Fruit fly (Drosophila melanogaster) whole organism, embryonic: ENCODE measurements around the gene CG8119.

ENCODE experiments used
- Antp ChIP-seq: fragments of 200-800 bp; sonication (Bioruptor generic); optimal IDR thresholded peaks from 3 replicates; lab custom pipeline; 2016; ENCODE audit warnings: missing biosample characterization, missing genetic modification characterization
- CG10267 ChIP-seq: fragments of 200-800 bp; sonication (Bioruptor generic); optimal IDR thresholded peaks from 2 replicates; lab custom pipeline; 2018; ENCODE audit warnings: missing biosample characterization, mild to moderate bottlenecking, missing genetic modification characterization, moderate library complexity
- CG11093 ChIP-seq: fragments of 200-800 bp; sonication (Bioruptor generic); IDR thresholded peaks from 3 replicates; pipeline ENCODE4 v1.3.6; 2022; ENCODE audit warnings: missing biosample characterization, missing genetic modification characterization
- CG11723 ChIP-seq: fragments of 200-800 bp; sonication (Bioruptor generic); optimal IDR thresholded peaks from 2 replicates; lab custom pipeline; 2017; ENCODE audit warnings: missing biosample characterization, mild to moderate bottlenecking, missing genetic modification characterization
- CG13287 ChIP-seq: fragments of 200-800 bp; sonication (Bioruptor generic); IDR thresholded peaks from 2 replicates; pipeline ENCODE4 v1.3.6; 2022; ENCODE audit warnings: missing biosample characterization, missing genetic modification characterization; ENCODE audit not compliant: partially characterized antibody
- CG13624 ChIP-seq: fragments of 200-800 bp; sonication (Bioruptor generic); optimal IDR thresholded peaks from 2 replicates; lab custom pipeline; 2016; ENCODE audit warnings: missing biosample characterization, missing genetic modification characterization
- CG15601 ChIP-seq: fragments of 200-800 bp; sonication (Bioruptor generic); optimal IDR thresholded peaks from 3 replicates; lab custom pipeline; 2019; ENCODE audit warnings: missing biosample characterization, mild to moderate bottlenecking, missing genetic modification characterization, moderate library complexity
- CG1603 ChIP-seq: fragments of 200-800 bp; sonication (Bioruptor generic); optimal IDR thresholded peaks from 2 replicates; lab custom pipeline; 2019; ENCODE audit warnings: missing biosample characterization, mild to moderate bottlenecking, missing genetic modification characterization, moderate library complexity
- CG18476 ChIP-seq: fragments of 200-800 bp; sonication (Bioruptor generic); optimal IDR thresholded peaks from 2 replicates; lab custom pipeline; 2016; ENCODE audit warnings: missing biosample characterization, mild to moderate bottlenecking, missing genetic modification characterization
- CG2202 ChIP-seq: fragments of 200-800 bp; sonication (Bioruptor generic); optimal IDR thresholded peaks from 2 replicates; lab custom pipeline; 2018; ENCODE audit warnings: missing biosample characterization, mild to moderate bottlenecking, missing genetic modification characterization
- CG30431 ChIP-seq: fragments of 200-800 bp; sonication (Bioruptor generic); optimal IDR thresholded peaks from 2 replicates; lab custom pipeline; 2017; ENCODE audit warnings: missing biosample characterization, missing genetic modification characterization
- CG31224 ChIP-seq: fragments of 200-800 bp; sonication (Bioruptor generic); IDR thresholded peaks from 2 replicates; pipeline ENCODE4 v1.3.6; 2022; ENCODE audit warnings: missing biosample characterization, missing genetic modification characterization
- CG32532 ChIP-seq: fragments of 200-800 bp; sonication (Bioruptor generic); IDR thresholded peaks from 2 replicates; pipeline ENCODE4 v1.3.6; 2022; ENCODE audit warnings: missing biosample characterization, missing genetic modification characterization
- CG34224 ChIP-seq: fragments of 200-800 bp; sonication (Bioruptor generic); IDR thresholded peaks from 3 replicates; pipeline ENCODE4 v1.3.6; 2022; ENCODE audit warnings: missing biosample characterization, missing genetic modification characterization; ENCODE audit not compliant: partially characterized antibody
- CG43689 ChIP-seq: fragments of 200-800 bp; sonication (Bioruptor generic); IDR thresholded peaks from 2 replicates; pipeline ENCODE4 v1.3.6; 2022; ENCODE audit warnings: missing biosample characterization, missing genetic modification characterization
- CG4424 ChIP-seq: fragments of 200-800 bp; sonication (Bioruptor generic); optimal IDR thresholded peaks from 3 replicates; lab custom pipeline; 2016; ENCODE audit warnings: missing biosample characterization, missing genetic modification characterization
- CG5953 ChIP-seq: fragments of 200-800 bp; sonication (Bioruptor generic); IDR thresholded peaks from 2 replicates; pipeline ENCODE4 v1.3.6; 2022; ENCODE audit warnings: missing biosample characterization, missing genetic modification characterization
- CG6272 ChIP-seq: fragments of 200-800 bp; sonication (Bioruptor generic); IDR thresholded peaks from 2 replicates; pipeline ENCODE4 v1.3.6; 2022; ENCODE audit warnings: missing biosample characterization, missing genetic modification characterization
- CG7928 ChIP-seq: fragments of 200-800 bp; sonication (Bioruptor generic); optimal IDR thresholded peaks from 2 replicates; lab custom pipeline; 2017; ENCODE audit warnings: missing biosample characterization, mild to moderate bottlenecking, missing genetic modification characterization
- CG8290 ChIP-seq, 3 experiments: fragments of 200-800 bp; sonication (Bioruptor generic); optimal IDR thresholded peaks; 2 replicates each; lab custom pipeline; 2016 to 2019; ENCODE audit warnings: missing biosample characterization in 3 of 3, missing genetic modification characterization in 3 of 3, mild to moderate bottlenecking in 2 of 3, moderate library complexity in 1 of 3
- CkIIα-i1 ChIP-seq: fragments of 200-800 bp; sonication (Bioruptor generic); IDR thresholded peaks from 2 replicates; pipeline ENCODE4 v1.3.6; 2022; ENCODE audit warnings: missing biosample characterization, missing genetic modification characterization
- Dll ChIP-seq: fragments of 200-800 bp; sonication (Bioruptor generic); IDR thresholded peaks from 4 replicates; pipeline ENCODE4 v1.3.6; 2022; ENCODE audit warnings: missing biosample characterization, missing genetic modification characterization; ENCODE audit not compliant: partially characterized antibody
- Dref ChIP-seq: fragments of 200-800 bp; sonication (Bioruptor generic); IDR thresholded peaks from 2 replicates; pipeline ENCODE4 v1.3.6; 2022; ENCODE audit warnings: missing biosample characterization, missing genetic modification characterization
- HmgD ChIP-seq: fragments of 200-800 bp; sonication (Bioruptor generic); optimal IDR thresholded peaks from 3 replicates; lab custom pipeline; 2016; ENCODE audit warnings: missing biosample characterization, missing genetic modification characterization
- Hmx ChIP-seq: fragments of 200-800 bp; sonication (Bioruptor generic); optimal IDR thresholded peaks from 2 replicates; lab custom pipeline; 2016; ENCODE audit warnings: missing biosample characterization, missing genetic modification characterization
- Lpt ChIP-seq: fragments of >200 bp; optimal IDR thresholded peaks from 2 replicates; lab custom pipeline; 2018; ENCODE audit warnings: missing biosample characterization, missing genetic modification characterization
- Med ChIP-seq: fragments of 200-800 bp; sonication (Bioruptor generic); peaks from one replicate; lab custom pipeline; 2016; ENCODE audit warnings: missing biosample characterization, missing genetic modification characterization, mild to moderate bottlenecking, inconsistent platforms, moderate library complexity
- NK7.1 ChIP-seq: fragments of 200-800 bp; sonication (Bioruptor generic); optimal IDR thresholded peaks from 3 replicates; lab custom pipeline; 2016; ENCODE audit warnings: missing biosample characterization, missing genetic modification characterization
- TFAM ChIP-seq: fragments of 200-800 bp; sonication (Bioruptor generic); optimal IDR thresholded peaks from 2 replicates; lab custom pipeline; 2017; ENCODE audit warnings: missing biosample characterization, missing genetic modification characterization, inconsistent platforms
- Tbp ChIP-seq: fragments of >200 bp; optimal IDR thresholded peaks from 2 replicates; lab custom pipeline; 2018; ENCODE audit warnings: missing biosample characterization, missing genetic modification characterization
- bab2 ChIP-seq: fragments of 200-800 bp; sonication (Bioruptor generic); optimal IDR thresholded peaks from 2 replicates; lab custom pipeline; 2016; ENCODE audit warnings: missing biosample characterization, missing genetic modification characterization
- chn ChIP-seq: fragments of 200-800 bp; sonication (Bioruptor generic); optimal IDR thresholded peaks from 2 replicates; lab custom pipeline; 2016; ENCODE audit warnings: missing biosample characterization, missing genetic modification characterization
- dan ChIP-seq: fragments of 200-800 bp; sonication (Bioruptor generic); IDR thresholded peaks from 2 replicates; pipeline ENCODE4 v1.3.6; 2022; ENCODE audit warnings: missing biosample characterization, missing genetic modification characterization
- disco-r ChIP-seq: fragments of 200-800 bp; sonication (Bioruptor generic); optimal IDR thresholded peaks from 2 replicates; lab custom pipeline; 2016; ENCODE audit warnings: missing biosample characterization, missing genetic modification characterization
- dmrt11E ChIP-seq: fragments of 200-800 bp; sonication (Bioruptor generic); optimal IDR thresholded peaks from 3 replicates; lab custom pipeline; 2018; ENCODE audit warnings: missing biosample characterization, mild to moderate bottlenecking, missing genetic modification characterization, moderate library complexity
- ems ChIP-seq: fragments of 200-800 bp; sonication (Bioruptor generic); optimal IDR thresholded peaks from 3 replicates; lab custom pipeline; 2016; ENCODE audit warnings: missing biosample characterization, missing genetic modification characterization
- fru ChIP-seq: fragments of >200 bp; optimal IDR thresholded peaks from 2 replicates; lab custom pipeline; 2017
- gcm ChIP-seq: fragments of 200-800 bp; sonication (Bioruptor generic); optimal IDR thresholded peaks from 2 replicates; lab custom pipeline; 2019; ENCODE audit warnings: missing biosample characterization, mild to moderate bottlenecking, missing genetic modification characterization, moderate library complexity
- gsb-n ChIP-seq: fragments of 200-800 bp; sonication (Bioruptor generic); optimal IDR thresholded peaks from 3 replicates; lab custom pipeline; 2018; ENCODE audit warnings: missing biosample characterization, mild to moderate bottlenecking, missing genetic modification characterization
- gt ChIP-seq: fragments of 200-800 bp; sonication (Bioruptor generic); IDR thresholded peaks from 2 replicates; pipeline ENCODE4 v1.3.6; 2022; ENCODE audit warnings: missing biosample characterization, missing genetic modification characterization
- hb ChIP-seq: fragments of 200-800 bp; sonication (Bioruptor generic); IDR thresholded peaks from 3 replicates; pipeline ENCODE4 v1.3.6; 2022; ENCODE audit warnings: missing biosample characterization, missing genetic modification characterization; ENCODE audit not compliant: partially characterized antibody
- odd ChIP-seq: fragments of 200-800 bp; sonication (Bioruptor generic); optimal IDR thresholded peaks from 2 replicates; lab custom pipeline; 2017; ENCODE audit warnings: missing biosample characterization, mild to moderate bottlenecking, missing genetic modification characterization
- org-1 ChIP-seq: fragments of 200-800 bp; sonication (Bioruptor generic); optimal IDR thresholded peaks from 2 replicates; lab custom pipeline; 2017; ENCODE audit warnings: missing biosample characterization, missing genetic modification characterization
- pan ChIP-seq, 4 experiments: fragments of >200 bp in 3 of 4; fragments of 200-800 bp in 1 of 4; sonication (Bioruptor generic) in 1 of 4; optimal IDR thresholded peaks in 3 of 4; IDR thresholded peaks in 1 of 4; 2 replicates each; pipeline versions ENCODE4 v1.3.6 to Lab custom; 2017 to 2022; ENCODE audit warnings: missing biosample characterization in 2 of 4, missing genetic modification characterization in 2 of 4, mixed read lengths in 1 of 4
- pb ChIP-seq: fragments of 200-800 bp; sonication (Bioruptor generic); optimal IDR thresholded peaks from 3 replicates; lab custom pipeline; 2016; ENCODE audit warnings: missing biosample characterization, missing genetic modification characterization
- pum ChIP-seq: fragments of 200-800 bp; sonication (Bioruptor generic); optimal IDR thresholded peaks from 2 replicates; lab custom pipeline; 2016; ENCODE audit warnings: missing biosample characterization, missing genetic modification characterization
- ro ChIP-seq: fragments of 200-800 bp; sonication (Bioruptor generic); IDR thresholded peaks from 2 replicates; pipeline ENCODE4 v1.3.6; 2022; ENCODE audit warnings: missing biosample characterization, missing genetic modification characterization
- sc ChIP-seq, 3 experiments: fragments of >200 bp in 2 of 3; fragments of 200-800 bp in 1 of 3; sonication (Bioruptor generic) in 1 of 3; optimal IDR thresholded peaks; 2 replicates in 2 of 3; 3 replicates in 1 of 3; lab custom pipeline; 2017; ENCODE audit warnings: mild to moderate bottlenecking in 1 of 3, missing biosample characterization in 1 of 3, missing genetic modification characterization in 1 of 3, missing genetic modification reagents in 1 of 3
- usp ChIP-seq: fragments of >200 bp; optimal IDR thresholded peaks from 2 replicates; lab custom pipeline; 2017; ENCODE audit warnings: missing biosample characterization, missing genetic modification characterization
- zfh2 ChIP-seq: fragments of 200-800 bp; sonication (Bioruptor generic); optimal IDR thresholded peaks from 2 replicates; lab custom pipeline; 2016; ENCODE audit warnings: missing biosample characterization, missing genetic modification characterization

The CG8119 gene

DNA sequence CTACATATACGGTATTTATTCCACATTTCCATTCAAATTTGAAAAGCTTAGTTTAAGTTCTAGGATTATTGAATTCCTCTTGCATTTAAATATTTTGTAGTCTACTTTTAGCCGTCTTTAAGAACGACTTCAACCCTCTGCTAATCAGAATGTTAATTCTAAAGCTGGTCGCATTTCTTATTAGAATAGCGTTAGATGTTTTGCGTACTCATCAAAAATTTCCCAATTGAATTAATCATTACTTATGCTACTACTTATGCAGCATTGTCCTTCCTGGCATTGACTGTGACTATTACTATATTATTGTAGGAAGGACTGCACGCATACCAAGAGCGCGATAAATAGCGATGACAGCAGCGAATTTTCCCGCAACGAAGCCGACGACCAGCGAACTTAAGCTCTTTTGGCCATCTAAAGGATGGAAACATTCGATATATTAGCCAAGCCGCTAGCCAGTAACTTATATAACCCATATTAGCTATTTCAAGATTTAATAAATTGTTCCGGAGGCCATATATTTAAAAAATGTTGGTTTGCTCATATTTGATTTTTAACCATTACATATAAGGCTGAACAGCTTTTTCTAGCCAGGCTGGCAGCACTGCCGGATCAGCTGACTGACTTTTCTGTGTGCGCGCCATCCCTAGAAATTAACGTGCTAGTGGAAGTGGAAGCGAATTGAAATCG, 34.6 kb downstream of the CG8119 start, which contains the start of gene CG8128 (continued):
- TF ChIP-seq dmrt11E (tag; lab: Kevin White, UChicago) (no peak), CG15601 (tag; lab: Kevin White, UChicago) (peak; percentile 11), gsb-n (tag; lab: Kevin White, UChicago) (no peak), CG8290 (GFP tag; optimal IDR thresholded peaks at IDR 0.05; lab: Kevin White, UChicago) (no peak), CG8290 (tag; optimal IDR thresholded peaks at IDR 0.05; lab: Kevin White, UChicago) (peak in 1 of 2 experiments; percentile 56), CG34224 (no peak), pb (GFP tag; lab: Kevin White, UChicago) (no peak), pum (no peak), CkIIα-i1 (no peak), CG32532 (GFP tag; lab: Robert Waterston, UW) (peak; percentile 21; the same call in 1 of the 2 replicates), hb (GFP tag; lab: Robert Waterston, UW) (no peak), zfh2 (GFP tag; lab: Kevin White, UChicago) (no peak), CG2202 (no peak), gt (GFP tag; lab: Robert Waterston, UW) (no peak), CG13624 (GFP tag; lab: Kevin White, UChicago) (no peak), CG11723 (GFP tag; lab: Kevin White, UChicago) (no peak), chn (GFP tag; lab: Kevin White, UChicago) (no peak), CG30431 (GFP tag; lab: Kevin White, UChicago) (no peak), CG6272 (no peak), sc (optimal IDR thresholded peaks at IDR 0.05; lab: Kevin White, UChicago) (no peak), sc (GFP tag; optimal IDR thresholded peaks at IDR 0.05; lab: Kevin White, UChicago) (no peak), CG18476 (GFP tag; lab: Kevin White, UChicago) (no peak), CG11093 (no peak), Tbp (no peak), CG10267 (tag; lab: Kevin White, UChicago) (no peak), org-1 (GFP tag; lab: Kevin White, UChicago) (no peak), NK7.1 (no peak), Hmx (GFP tag; lab: Kevin White, UChicago) (no peak), odd (GFP tag; lab: Kevin White, UChicago) (no peak), gcm (GFP tag; lab: Kevin White, UChicago) (no peak), Dref (GFP tag; lab: Robert Waterston, UW) (peak; percentile 36; the same call in 1 of the 2 replicates), ro (GFP tag; lab: Robert Waterston, UW) (no peak), CG43689 (GFP tag; lab: Robert Waterston, UW) (no peak), dan (GFP tag; lab: Robert Waterston, UW) (no peak), Antp (no peak), HmgD (GFP tag; lab: Kevin White, UChicago) (no peak), CG1603 (tag; lab: Kevin White, UChicago) (peak; percentile 42), ems (GFP tag; lab: Kevin White, UChicago) (no peak), bab2 (peak; percentile 9), Med (peak; percentile 87), fru (no peak), CG5953 (GFP tag; lab: Robert Waterston, UW) (no peak), TFAM (no peak), pan (optimal IDR thresholded peaks at IDR 0.05; lab: Kevin White, UChicago) (no peak), pan (GFP tag; optimal IDR thresholded peaks at IDR 0.05 in 1 of 2, IDR thresholded peaks at IDR 0.05 in 1 of 2) (no peak), usp (GFP tag; lab: Kevin White, UChicago) (no peak), CG31224 (GFP tag; lab: Robert Waterston, UW) (no peak), CG7928 (GFP tag; lab: Kevin White, UChicago) (peak; percentile 90), disco-r (GFP tag; lab: Kevin White, UChicago) (no peak), Lpt (GFP tag; lab: Kevin White, UChicago) (no peak), Dll (GFP tag; lab: Robert Waterston, UW) (0 out of 4 replicates have a peak, but pooled peaks have one; percentile 10), CG13287 (GFP tag; lab: Robert Waterston, UW) (no peak), CG4424 (GFP tag; lab: Kevin White, UChicago) (no peak)
